Fruit fly (Drosophila melanogaster) whole organism, embryonic: Measurements from ENCODE around the gene Prp5.

ENCODE experiments used
- BEAF-32 ChIP-seq: fragments of 200-800 bp; sonication (Bioruptor generic); optimal IDR thresholded peaks from 3 replicates; lab custom pipeline; 2017; ENCODE audit warnings: missing biosample characterization, missing genetic modification characterization, mild to moderate bottlenecking, moderate library complexity, missing genetic modification reagents
- CG10267 ChIP-seq: fragments of 200-800 bp; sonication (Bioruptor generic); optimal IDR thresholded peaks from 2 replicates; lab custom pipeline; 2018; ENCODE audit warnings: missing biosample characterization, mild to moderate bottlenecking, missing genetic modification characterization, moderate library complexity
- CG10366 ChIP-seq: fragments of 200-800 bp; sonication (Bioruptor generic); IDR thresholded peaks from 2 replicates; pipeline ENCODE4 v1.3.6; 2022; ENCODE audit warnings: missing biosample characterization, missing genetic modification characterization
- CG10543 ChIP-seq: fragments of 200-800 bp; sonication (Bioruptor generic); optimal IDR thresholded peaks from 3 replicates; lab custom pipeline; 2017; ENCODE audit warnings: missing biosample characterization, mild to moderate bottlenecking, missing genetic modification characterization, moderate library complexity
- CG11247 ChIP-seq: fragments of 200-800 bp; sonication (Bioruptor generic); IDR thresholded peaks from 2 replicates; pipeline ENCODE4 v1.3.6; 2022; ENCODE audit warnings: missing biosample characterization, missing genetic modification characterization
- CG14050 ChIP-seq: fragments of 200-800 bp; sonication (Bioruptor generic); IDR thresholded peaks from 3 replicates; pipeline ENCODE4 v1.3.6; 2022; ENCODE audit warnings: missing biosample characterization, missing genetic modification characterization
- CG1603 ChIP-seq: fragments of 200-800 bp; sonication (Bioruptor generic); optimal IDR thresholded peaks from 2 replicates; lab custom pipeline; 2019; ENCODE audit warnings: missing biosample characterization, mild to moderate bottlenecking, missing genetic modification characterization, moderate library complexity
- CG16779 ChIP-seq: fragments of 200-800 bp; sonication (Bioruptor generic); IDR thresholded peaks from 2 replicates; pipeline ENCODE4 v1.3.6; 2022; ENCODE audit warnings: missing biosample characterization, missing genetic modification characterization
- CG17361 ChIP-seq: fragments of 200-800 bp; sonication (Bioruptor generic); IDR thresholded peaks from 3 replicates; pipeline ENCODE4 v1.3.6; 2022; ENCODE audit warnings: missing biosample characterization, missing genetic modification characterization
- CG2875 ChIP-seq: fragments of 200-800 bp; sonication (Bioruptor generic); optimal IDR thresholded peaks from 2 replicates; lab custom pipeline; 2017; ENCODE audit warnings: missing biosample characterization, mild to moderate bottlenecking, missing genetic modification characterization, missing genetic modification reagents
- CG2889 ChIP-seq: fragments of 200-800 bp; sonication (Bioruptor generic); IDR thresholded peaks from 3 replicates; pipeline ENCODE4 v1.3.6; 2022; ENCODE audit warnings: missing biosample characterization, missing genetic modification characterization
- CG30403 ChIP-seq: fragments of 200-800 bp; sonication (Bioruptor generic); optimal IDR thresholded peaks from 3 replicates; lab custom pipeline; 2016; ENCODE audit warnings: missing biosample characterization, missing genetic modification characterization
- CG31224 ChIP-seq: fragments of 200-800 bp; sonication (Bioruptor generic); IDR thresholded peaks from 2 replicates; pipeline ENCODE4 v1.3.6; 2022; ENCODE audit warnings: missing biosample characterization, missing genetic modification characterization
- CG3281 ChIP-seq: fragments of 200-800 bp; sonication (Bioruptor generic); optimal IDR thresholded peaks from 3 replicates; lab custom pipeline; 2017; ENCODE audit warnings: missing biosample characterization, mild to moderate bottlenecking, missing genetic modification characterization
- CG33213 ChIP-seq: fragments of 200-800 bp; sonication (Bioruptor generic); optimal IDR thresholded peaks from 3 replicates; lab custom pipeline; 2016; ENCODE audit warnings: missing biosample characterization, missing genetic modification characterization
- CG3847 ChIP-seq: fragments of 200-800 bp; sonication (Bioruptor generic); IDR thresholded peaks from 2 replicates; pipeline ENCODE4 v1.3.6; 2022; ENCODE audit warnings: missing biosample characterization, missing genetic modification characterization
- CG6813 ChIP-seq: fragments of 200-800 bp; sonication (Bioruptor generic); optimal IDR thresholded peaks from 2 replicates; lab custom pipeline; 2017; ENCODE audit warnings: missing biosample characterization, missing genetic modification characterization, mild to moderate bottlenecking, moderate library complexity, missing genetic modification reagents
- CG7928 ChIP-seq: fragments of 200-800 bp; sonication (Bioruptor generic); optimal IDR thresholded peaks from 2 replicates; lab custom pipeline; 2017; ENCODE audit warnings: missing biosample characterization, mild to moderate bottlenecking, missing genetic modification characterization
- CG9609 ChIP-seq: fragments of 200-800 bp; sonication (Bioruptor generic); optimal IDR thresholded peaks from 3 replicates; lab custom pipeline; 2016; ENCODE audit warnings: missing biosample characterization, missing genetic modification characterization
- Deaf1 ChIP-seq: fragments of 200-800 bp; optimal IDR thresholded peaks from 3 replicates; lab custom pipeline; 2019; ENCODE audit warnings: missing biosample characterization, mild to moderate bottlenecking, missing genetic modification characterization, moderate library complexity
- Eip74EF ChIP-seq, 2 experiments: fragments of 200-800 bp in 1 of 2; fragments of >200 bp in 1 of 2; sonication (Bioruptor generic) in 1 of 2; optimal IDR thresholded peaks; 2 replicates each; lab custom pipeline; 2017 to 2019; ENCODE audit warnings: missing biosample characterization in 2 of 2, missing genetic modification characterization in 2 of 2, mild to moderate bottlenecking in 1 of 2, moderate library complexity in 1 of 2
- Fer1 ChIP-seq: fragments of 200-800 bp; sonication (Bioruptor generic); optimal IDR thresholded peaks from 2 replicates; lab custom pipeline; 2017; ENCODE audit warnings: missing biosample characterization, mild to moderate bottlenecking, missing genetic modification characterization
- Fer2 ChIP-seq: fragments of 200-800 bp; sonication (Bioruptor generic); optimal IDR thresholded peaks from 2 replicates; lab custom pipeline; 2018; ENCODE audit warnings: missing biosample characterization, mild to moderate bottlenecking, missing genetic modification characterization, moderate library complexity
- HLHmδ ChIP-seq: fragments of 200-800 bp; sonication (Bioruptor generic); optimal IDR thresholded peaks from 2 replicates; lab custom pipeline; 2018; ENCODE audit warnings: missing biosample characterization, mild to moderate bottlenecking, missing genetic modification characterization, moderate library complexity
- Lim3 ChIP-seq: fragments of 200-800 bp; sonication (Bioruptor generic); IDR thresholded peaks from 2 replicates; pipeline ENCODE4 v1.3.6; 2022; ENCODE audit warnings: missing biosample characterization, missing genetic modification characterization
- Med ChIP-seq: fragments of 200-800 bp; sonication (Bioruptor generic); peaks from one replicate; lab custom pipeline; 2016; ENCODE audit warnings: missing biosample characterization, missing genetic modification characterization, mild to moderate bottlenecking, inconsistent platforms, moderate library complexity
- Pdp1 ChIP-seq, 2 experiments: fragments of 200-800 bp; sonication (Bioruptor generic); optimal IDR thresholded peaks; 3 replicates each; lab custom pipeline; 2016; ENCODE audit warnings: missing biosample characterization in 2 of 2, missing genetic modification characterization in 2 of 2, mild to moderate bottlenecking in 1 of 2, moderate library complexity in 1 of 2
- Rfx ChIP-seq: fragments of 200-800 bp; sonication (Bioruptor generic); IDR thresholded peaks from 2 replicates; pipeline ENCODE4 v1.3.6; 2022; ENCODE audit warnings: missing biosample characterization, missing genetic modification characterization
- TFAM ChIP-seq: fragments of 200-800 bp; sonication (Bioruptor generic); optimal IDR thresholded peaks from 2 replicates; lab custom pipeline; 2017; ENCODE audit warnings: missing biosample characterization, missing genetic modification characterization, inconsistent platforms
- Tbp ChIP-seq: fragments of >200 bp; optimal IDR thresholded peaks from 2 replicates; lab custom pipeline; 2018; ENCODE audit warnings: missing biosample characterization, missing genetic modification characterization
- Trl ChIP-seq, 3 experiments: fragments of >200 bp in 2 of 3; fragments of 200-800 bp in 1 of 3; sonication (Bioruptor generic) in 1 of 3; optimal IDR thresholded peaks; 2 replicates in 1 of 3; 3 replicates in 2 of 3; lab custom pipeline; 2016 to 2017; ENCODE audit warnings: missing biosample characterization in 1 of 3, missing genetic modification characterization in 1 of 3
- Vsx1 ChIP-seq: fragments of 200-800 bp; sonication (Bioruptor generic); optimal IDR thresholded peaks from 2 replicates; lab custom pipeline; 2017; ENCODE audit warnings: missing biosample characterization, mild to moderate bottlenecking, missing genetic modification characterization, missing genetic modification reagents
- aop ChIP-seq: fragments of 200-800 bp; sonication (Bioruptor generic); IDR thresholded peaks from 2 replicates; pipeline ENCODE4 v1.3.6; 2022; ENCODE audit warnings: missing biosample characterization, missing genetic modification characterization
- chif ChIP-seq, 2 experiments: fragments of 200-800 bp; sonication (Bioruptor generic); optimal IDR thresholded peaks; 3 replicates each; lab custom pipeline; 2016; ENCODE audit warnings: missing biosample characterization in 2 of 2, missing genetic modification characterization in 2 of 2
- ci ChIP-seq: fragments of 200-800 bp; sonication (Bioruptor generic); IDR thresholded peaks from 3 replicates; pipeline ENCODE4 v1.3.6; 2022; ENCODE audit warnings: missing biosample characterization, missing genetic modification characterization
- corto ChIP-seq: fragments of 200-800 bp; sonication (Bioruptor generic); optimal IDR thresholded peaks from 2 replicates; lab custom pipeline; 2016; ENCODE audit warnings: missing biosample characterization, mild to moderate bottlenecking, missing genetic modification characterization, moderate library complexity
- dati ChIP-seq: fragments of 200-800 bp; sonication (Bioruptor generic); IDR thresholded peaks from 2 replicates; pipeline ENCODE4 v1.3.6; 2022; ENCODE audit warnings: missing biosample characterization, missing genetic modification characterization
- dysf ChIP-seq: fragments of 200-800 bp; sonication (Bioruptor generic); IDR thresholded peaks from 3 replicates; pipeline ENCODE4 v1.3.6; 2022; ENCODE audit warnings: missing biosample characterization, missing genetic modification characterization
- gem ChIP-seq: fragments of 200-800 bp; sonication (Bioruptor generic); optimal IDR thresholded peaks from 2 replicates; lab custom pipeline; 2019; ENCODE audit warnings: missing biosample characterization, mild to moderate bottlenecking, missing genetic modification characterization, moderate library complexity
- her ChIP-seq: fragments of 200-800 bp; sonication (Bioruptor generic); optimal IDR thresholded peaks from 2 replicates; lab custom pipeline; 2016; ENCODE audit warnings: missing biosample characterization, missing genetic modification characterization
- kah ChIP-seq: fragments of 200-800 bp; sonication (Bioruptor generic); optimal IDR thresholded peaks from 2 replicates; lab custom pipeline; 2018; ENCODE audit warnings: missing biosample characterization, mild to moderate bottlenecking, missing genetic modification characterization
- knrl ChIP-seq: fragments of 200-800 bp; sonication (Bioruptor generic); IDR thresholded peaks from 3 replicates; pipeline ENCODE4 v1.3.6; 2022; ENCODE audit warnings: missing biosample characterization, missing genetic modification characterization; ENCODE audit not compliant: partially characterized antibody
- p53 ChIP-seq: fragments of 200-800 bp; sonication (Bioruptor generic); optimal IDR thresholded peaks from 2 replicates; lab custom pipeline; 2016; ENCODE audit warnings: missing biosample characterization, missing genetic modification characterization
- pum ChIP-seq: fragments of 200-800 bp; sonication (Bioruptor generic); optimal IDR thresholded peaks from 2 replicates; lab custom pipeline; 2016; ENCODE audit warnings: missing biosample characterization, missing genetic modification characterization
- pzg ChIP-seq: fragments of 200-800 bp; sonication (Bioruptor generic); optimal IDR thresholded peaks from 3 replicates; lab custom pipeline; 2018; ENCODE audit warnings: missing biosample characterization, mild to moderate bottlenecking, missing genetic modification characterization, moderate library complexity
- seq ChIP-seq: fragments of 200-800 bp; sonication (Bioruptor generic); IDR thresholded peaks from 2 replicates; pipeline ENCODE4 v1.3.6; 2022; ENCODE audit warnings: missing biosample characterization, missing genetic modification characterization
- slbo ChIP-seq: fragments of 200-800 bp; sonication (Bioruptor generic); IDR thresholded peaks from 2 replicates; pipeline ENCODE4 v1.3.6; 2022; ENCODE audit warnings: missing biosample characterization, missing genetic modification characterization
- tio ChIP-seq: fragments of 200-800 bp; sonication (Bioruptor generic); optimal IDR thresholded peaks from 2 replicates; lab custom pipeline; 2017; ENCODE audit warnings: missing biosample characterization, missing genetic modification characterization, inconsistent platforms
- unpg ChIP-seq: fragments of 200-800 bp; sonication (Bioruptor generic); optimal IDR thresholded peaks from 3 replicates; lab custom pipeline; 2018; ENCODE audit warnings: missing biosample characterization, mild to moderate bottlenecking, missing genetic modification characterization, moderate library complexity

Gene Prp5

DNA sequence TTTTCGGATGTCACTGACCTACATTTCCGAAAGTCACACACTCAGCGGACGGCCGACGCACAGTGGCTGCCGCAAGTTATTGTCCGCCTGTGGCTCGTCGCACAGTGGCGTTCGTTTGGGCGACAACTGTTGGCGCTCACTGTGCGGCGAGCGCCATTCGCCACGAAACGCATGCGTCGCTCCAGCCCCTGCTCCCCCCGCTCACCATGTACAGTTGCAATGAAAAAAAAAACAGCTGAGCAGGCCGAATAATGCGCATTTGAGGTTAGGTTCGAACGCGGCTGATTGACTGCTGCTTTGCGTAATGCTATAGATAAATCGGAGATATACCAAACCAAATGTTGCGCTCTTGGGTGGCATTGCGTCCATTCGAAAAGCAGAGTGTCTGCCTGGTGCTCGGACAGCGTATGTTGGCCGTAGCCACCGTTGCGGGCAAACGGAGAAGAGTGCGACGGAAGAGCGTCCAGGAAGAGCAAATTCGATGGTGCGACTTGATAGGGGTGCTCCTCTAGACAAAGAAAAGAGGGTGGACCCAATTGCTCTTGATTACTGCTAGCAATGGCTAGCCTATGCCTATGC, 21.6 kb upstream of the Prp5 start (continued):
- TF ChIP-seq BEAF-32 (peak; percentile 30), CG10267 (tag; lab: Kevin White, UChicago) (peak; percentile 42), kah (GFP tag; lab: Kevin White, UChicago) (peak; percentile 76), Vsx1 (GFP tag; lab: Kevin White, UChicago) (peak; percentile 59), Tbp (no peak), Fer1 (peak; percentile 90), pzg (GFP tag; lab: Kevin White, UChicago) (peak; percentile 79), seq (GFP tag; lab: Robert Waterston, UW) (peak; percentile 74), CG17361 (GFP tag; lab: Robert Waterston, UW) (peak; percentile 58; the same call in 2 of the 3 replicates), Rfx (GFP tag; lab: Robert Waterston, UW) (peak; percentile 97), Deaf1 (tag; lab: Kevin White, UChicago) (peak; percentile 77), slbo (GFP tag; lab: Robert Waterston, UW) (peak; percentile 97), gem (peak; percentile 70), CG7928 (GFP tag; lab: Kevin White, UChicago) (peak; percentile 58), corto (GFP tag; lab: Kevin White, UChicago) (no peak), HLHmδ (peak; percentile 83), tio (GFP tag; lab: Kevin White, UChicago) (no peak), CG14050 (GFP tag; lab: Robert Waterston, UW) (peak; percentile 81), CG1603 (peak; percentile 85), CG9609 (peak; percentile 85), CG11247 (GFP tag; lab: Robert Waterston, UW) (peak; percentile 91), CG10366 (GFP tag; lab: Robert Waterston, UW) (peak; percentile 90), CG2889 (GFP tag; lab: Robert Waterston, UW) (peak; percentile 81), chif (GFP tag; optimal IDR thresholded peaks at IDR 0.05; lab: Kevin White, UChicago) (peak; percentile 78 to 83), CG3847 (GFP tag; lab: Robert Waterston, UW) (peak; percentile 79), ci (GFP tag; lab: Robert Waterston, UW) (peak; percentile 97), Pdp1 (GFP tag; optimal IDR thresholded peaks at IDR 0.05; lab: Kevin White, UChicago) (peak; percentile 88 to 99), aop (GFP tag; lab: Robert Waterston, UW) (peak; percentile 87), CG33213 (GFP tag; lab: Kevin White, UChicago) (peak; percentile 79), Trl (optimal IDR thresholded peaks at IDR 0.05; lab: Kevin White, UChicago) (peak in 1 of 2 experiments; percentile 37), Trl (GFP tag; optimal IDR thresholded peaks at IDR 0.05; lab: Kevin White, UChicago) (peak; percentile 90), CG6813 (peak; percentile 88), CG31224 (GFP tag; lab: Robert Waterston, UW) (peak; percentile 82), Med (GFP tag; lab: Kevin White, UChicago) (peak; percentile 98), Lim3 (GFP tag; lab: Robert Waterston, UW) (peak; percentile 49; the same call in 1 of the 2 replicates), unpg (peak; percentile 67), dati (GFP tag; lab: Robert Waterston, UW) (no peak), pum (peak; percentile 88), CG3281 (GFP tag; lab: Kevin White, UChicago) (peak; percentile 72), CG2875 (GFP tag; lab: Kevin White, UChicago) (peak; percentile 65), CG16779 (peak; percentile 91), knrl (peak; percentile 55; the same call in 2 of the 3 replicates), TFAM (no peak), p53 (GFP tag; lab: Kevin White, UChicago) (peak; percentile 88), Eip74EF (GFP tag; optimal IDR thresholded peaks at IDR 0.05; lab: Kevin White, UChicago) (peak in 1 of 2 experiments; percentile 59), CG10543 (GFP tag; lab: Kevin White, UChicago) (peak; percentile 97), dysf (GFP tag; lab: Robert Waterston, UW) (peak; percentile 85), her (GFP tag; lab: Kevin White, UChicago) (peak; percentile 93), Fer2 (tag; lab: Kevin White, UChicago) (peak; percentile 29), CG30403 (GFP tag; lab: Kevin White, UChicago) (peak; percentile 84)
